Worm (Caenorhabditis elegans): Measurements from ENCODE around the gene C10A4.4.

The C10A4.4 gene

DNA sequence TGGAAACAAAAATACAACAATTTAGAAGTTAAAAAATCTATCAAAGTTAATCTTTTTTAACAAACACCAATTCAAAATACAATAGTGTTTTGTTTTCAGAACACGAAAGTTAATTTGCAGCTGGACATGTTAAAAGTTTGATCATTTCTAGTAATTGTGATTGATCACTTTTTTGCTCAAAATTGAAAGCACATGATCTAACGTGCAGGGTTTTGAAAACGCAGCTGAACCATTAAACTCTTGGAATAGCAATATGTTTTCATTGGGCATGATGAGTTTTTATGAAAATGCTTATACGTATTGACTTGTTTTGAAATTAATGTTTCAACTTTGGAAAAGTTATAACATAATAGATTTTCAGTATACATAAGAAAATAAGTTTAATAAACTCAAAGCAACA is 46.5 kb downstream of the C10A4.4 start:
- TF ChIP-seq akir-1 (GFP tag; optimal IDR thresholded peaks at IDR 0.05) (no peak), snpc-4 (GFP tag; optimal IDR thresholded peaks at IDR 0.05) (no peak), snpc-4 (tag; optimal IDR thresholded peaks at IDR 0.05) (no peak), hmg-1.2 (GFP tag; IDR thresholded peaks at IDR 0.05) (no peak), lin-35 (GFP tag; optimal IDR thresholded peaks at IDR 0.05) (no peak), pbrm-1 (GFP tag; IDR thresholded peaks at IDR 0.05) (no peak), egl-44 (GFP tag; IDR thresholded peaks at IDR 0.05) (no peak), sptf-2 (GFP tag; optimal IDR thresholded peaks at IDR 0.05) (no peak), lag-1 (GFP tag; IDR thresholded peaks at IDR 0.05) (no peak), madf-8 (GFP tag; conservative IDR thresholded peaks at IDR 0.05) (no peak), aptf-3 (GFP tag; IDR thresholded peaks at IDR 0.05) (no peak), let-607 (tag; optimal IDR thresholded peaks at IDR 0.05) (no peak), rec-8 (tag; optimal IDR thresholded peaks at IDR 0.05) (no peak), die-1 (tag; optimal IDR thresholded peaks at IDR 0.05) (no peak), tlf-1 (GFP tag; optimal IDR thresholded peaks at IDR 0.05) (no peak), lsy-27 (tag; optimal IDR thresholded peaks at IDR 0.05; ENCODE audit: borderline replicate concordance, insufficient read depth) (no peak), ceh-27 (GFP tag; optimal IDR thresholded peaks at IDR 0.05) (no peak), unc-62 (GFP tag; optimal IDR thresholded peaks at IDR 0.05) (no peak), lin-54 (GFP tag; optimal IDR thresholded peaks at IDR 0.05) (no peak), dox-1 (GFP tag; IDR thresholded peaks at IDR 0.05) (no peak), ets-4 (GFP tag; optimal IDR thresholded peaks at IDR 0.05) (no peak)

DNA sequence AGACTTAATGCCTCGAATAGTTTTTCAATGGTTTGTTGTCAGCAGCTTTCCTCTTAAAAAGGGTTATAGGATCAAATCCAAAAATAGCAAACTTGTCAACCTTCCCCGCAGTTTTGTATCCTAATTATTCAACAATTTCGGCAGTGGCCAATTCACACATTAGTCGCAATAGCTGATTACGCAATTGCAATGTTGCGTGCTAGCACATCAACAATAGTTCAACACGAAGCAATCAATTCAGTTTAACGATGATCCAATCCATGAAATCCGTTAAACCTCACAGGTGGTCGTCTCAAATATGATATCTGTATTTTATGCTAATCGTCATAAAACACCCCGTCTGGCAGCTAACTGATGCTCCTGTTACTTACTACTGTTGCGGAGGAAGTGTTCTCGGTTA is 51.7 kb downstream of the C10A4.4 start:
- TF ChIP-seq ztf-18 (tag; optimal IDR thresholded peaks at IDR 0.05) (no peak), ztf-25 (GFP tag; IDR thresholded peaks at IDR 0.05) (no peak), ets-4 (GFP tag; optimal IDR thresholded peaks at IDR 0.05) (no peak), madf-6 (GFP tag; IDR thresholded peaks at IDR 0.05) (no peak), mel-28 (tag; optimal IDR thresholded peaks at IDR 0.05; ENCODE audit: borderline replicate concordance) (no peak), sdz-38 (tag; optimal IDR thresholded peaks at IDR 0.05) (no peak), K11D2.4 (GFP tag; IDR thresholded peaks at IDR 0.05) (no peak), B0019.2 (GFP tag; conservative IDR thresholded peaks at IDR 0.05) (no peak)

All from whole organism, young adult.